1 fruit fly cellular context compared by ENCODE assay signal in the genomic region with DNA sequence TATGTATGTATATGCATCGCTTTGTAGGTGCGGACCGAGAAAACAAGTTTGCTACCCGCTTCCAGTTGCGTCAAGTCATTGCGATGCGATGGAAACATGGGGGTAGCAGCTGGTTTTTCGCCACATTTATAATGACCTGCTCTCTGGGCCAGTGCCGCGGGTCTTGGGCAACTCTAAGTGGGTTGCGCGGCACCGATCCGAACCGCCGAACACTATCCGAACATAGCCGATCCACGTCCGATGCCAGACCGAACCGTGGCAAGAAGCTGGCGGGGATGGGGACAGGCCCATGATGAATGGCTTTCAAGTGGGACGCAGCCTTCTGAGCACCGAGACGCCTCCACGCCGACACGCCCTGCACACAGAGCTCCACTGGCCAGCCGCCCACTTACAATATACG.
TF ChIP-seq lines count a peak whose summit lies in the region.

No protein-coding gene starts in this region.

TF ChIP-seq in whole organism, embryonic, 481 proteins besides CTCF, POLR2A, EP300 and RAD21 (continued from another document):
- TF ChIP-seq insv (GFP tag; optimal IDR thresholded peaks at IDR 0.05; lab: Kevin White, UChicago) = no peak
- TF ChIP-seq Pdp1 (GFP tag; optimal IDR thresholded peaks at IDR 0.05; lab: Kevin White, UChicago) = peak in 1 of 2 experiments; percentile 10
- TF ChIP-seq Fer2 (tag; optimal IDR thresholded peaks at IDR 0.05; lab: Kevin White, UChicago) = no peak
- TF ChIP-seq HLH3B (GFP tag; IDR thresholded peaks at IDR 0.05; lab: Robert Waterston, UW) = peak; percentile 7; the same call in 1 of the 2 replicates
- peak; percentile 37; the same call in 2 of the 3 replicates for TF ChIP-seq ci (GFP tag; IDR thresholded peaks at IDR 0.05; lab: Robert Waterston, UW)
- TF ChIP-seq sd (tag; optimal IDR thresholded peaks at IDR 0.05; lab: Kevin White, UChicago) = peak; percentile 3
- TF ChIP-seq Vsx1 (GFP tag; optimal IDR thresholded peaks at IDR 0.05; lab: Kevin White, UChicago) = no peak
- no peak for TF ChIP-seq CG18619 (GFP tag; optimal IDR thresholded peaks at IDR 0.05; lab: Kevin White, UChicago)
- no peak for TF ChIP-seq CG16813 (GFP tag; IDR thresholded peaks at IDR 0.05; lab: Robert Waterston, UW; ENCODE audit: partially characterized antibody)
- TF ChIP-seq chm (GFP tag; IDR thresholded peaks at IDR 0.05; lab: Robert Waterston, UW) = 0 out of 2 replicates have a peak, but pooled peaks have one; percentile 29
- 0 out of 2 replicates have a peak, but pooled peaks have one; percentile 15 for TF ChIP-seq gsb (GFP tag; IDR thresholded peaks at IDR 0.05; lab: Robert Waterston, UW)
- TF ChIP-seq ac (GFP tag; optimal IDR thresholded peaks at IDR 0.05; lab: Kevin White, UChicago) = no peak
- TF ChIP-seq nom (GFP tag; optimal IDR thresholded peaks at IDR 0.05; lab: Kevin White, UChicago) = peak; percentile 47
- TF ChIP-seq CG18262 (tag; optimal IDR thresholded peaks at IDR 0.05; lab: Kevin White, UChicago) = no peak
- TF ChIP-seq bbx (GFP tag; IDR thresholded peaks at IDR 0.05; lab: Robert Waterston, UW; ENCODE audit: partially characterized antibody) = no peak
- TF ChIP-seq Rfx (GFP tag; IDR thresholded peaks at IDR 0.05; lab: Robert Waterston, UW) = peak; percentile 35; the same call in 1 of the 2 replicates
- 0 out of 2 replicates have a peak, but pooled peaks have one; percentile 15 for TF ChIP-seq slbo (GFP tag; IDR thresholded peaks at IDR 0.05; lab: Robert Waterston, UW)
- peak; percentile 36; the same call in 1 of the 2 replicates for TF ChIP-seq Drgx (GFP tag; IDR thresholded peaks at IDR 0.05; lab: Robert Waterston, UW)
- TF ChIP-seq Bteb2 (GFP tag; optimal IDR thresholded peaks at IDR 0.05; lab: Kevin White, UChicago) = no peak
- TF ChIP-seq kni (GFP tag; optimal IDR thresholded peaks at IDR 0.05; lab: Kevin White, UChicago) = no peak
- TF ChIP-seq crol (GFP tag; IDR thresholded peaks at IDR 0.05; lab: Robert Waterston, UW) = peak; percentile 63
- TF ChIP-seq Nf-YA (GFP tag; IDR thresholded peaks at IDR 0.05; lab: Robert Waterston, UW) = no peak
- no peak for TF ChIP-seq pb (GFP tag; optimal IDR thresholded peaks at IDR 0.05; lab: Kevin White, UChicago)
- peak; percentile 87 for TF ChIP-seq CG10543 (GFP tag; optimal IDR thresholded peaks at IDR 0.05; lab: Kevin White, UChicago)
- TF ChIP-seq ken (GFP tag; IDR thresholded peaks at IDR 0.05; lab: Robert Waterston, UW) = no peak
